Worm (Caenorhabditis elegans) whole organism, L1 larva: ENCODE data around the gene srz-70.

Source experiments
- skn-1 ChIP-seq: fragments of 150-350 bp; optimal IDR thresholded peaks from 2 replicates; lab custom pipeline; 2014; ENCODE audit warnings: missing biosample characterization, missing genetic modification characterization
- zip-4 ChIP-seq: fragments of 200-800 bp; sonication (Bioruptor generic); optimal IDR thresholded peaks from 2 replicates; lab custom pipeline; 2018; ENCODE audit warnings: mild to moderate bottlenecking, missing genetic modification characterization, moderate library complexity, missing compliant biosample characterization
- ztf-11 ChIP-seq, 2 experiments: sonication (generic microtip); optimal IDR thresholded peaks; 2 replicates each; lab custom pipeline; 2016 to 2017; ENCODE audit warnings: missing genetic modification characterization in 2 of 2, missing biosample characterization in 1 of 2, missing compliant biosample characterization in 1 of 2

DNA sequence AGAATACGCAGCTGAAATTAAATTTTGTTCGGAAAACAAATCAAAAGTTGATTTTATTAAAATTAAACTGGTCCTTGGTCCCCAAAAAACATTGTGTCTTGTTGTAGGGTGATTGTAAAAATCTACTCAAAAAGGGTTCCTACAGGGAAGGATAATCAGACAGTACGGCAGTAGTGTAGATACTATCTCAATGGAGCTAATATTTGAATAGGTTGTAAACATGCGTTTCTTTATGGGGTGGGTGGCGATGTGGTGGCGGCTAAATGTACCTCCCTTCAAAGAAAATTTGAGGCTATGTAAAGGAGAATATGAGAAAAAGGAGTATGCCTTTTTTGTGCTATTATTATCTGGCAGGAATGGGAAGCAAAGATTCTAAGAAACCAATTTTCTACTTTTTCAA, 26.3 kb downstream of the srz-70 start:
- TF ChIP-seq skn-1 (tag; lab: Kevin White, UChicago), result no peak
- no peak for TF ChIP-seq ztf-11 (tag; optimal IDR thresholded peaks at IDR 0.05; lab: Kevin White, UChicago)
- TF ChIP-seq zip-4, result no peak
